Worm (Caenorhabditis elegans) whole organism, L4/young adult: ENCODE results near the gene R11.3.

Source experiments
- W03F9.2 ChIP-seq: fragments of 150-350 bp; optimal IDR thresholded peaks from 2 replicates; lab custom pipeline; 2014; ENCODE audit warnings: missing biosample characterization, missing genetic modification characterization
- dao-5 ChIP-seq: sonication (generic microtip); optimal IDR thresholded peaks from 2 replicates; lab custom pipeline; 2016; ENCODE audit warnings: missing genotype, missing genetic modification characterization, moderate library complexity, missing compliant biosample characterization
- him-1 ChIP-seq: sonication (generic microtip); optimal IDR thresholded peaks from 2 replicates; lab custom pipeline; 2016; ENCODE audit warnings: missing genotype, missing genetic modification reagents, missing genetic modification characterization, missing compliant biosample characterization

DNA sequence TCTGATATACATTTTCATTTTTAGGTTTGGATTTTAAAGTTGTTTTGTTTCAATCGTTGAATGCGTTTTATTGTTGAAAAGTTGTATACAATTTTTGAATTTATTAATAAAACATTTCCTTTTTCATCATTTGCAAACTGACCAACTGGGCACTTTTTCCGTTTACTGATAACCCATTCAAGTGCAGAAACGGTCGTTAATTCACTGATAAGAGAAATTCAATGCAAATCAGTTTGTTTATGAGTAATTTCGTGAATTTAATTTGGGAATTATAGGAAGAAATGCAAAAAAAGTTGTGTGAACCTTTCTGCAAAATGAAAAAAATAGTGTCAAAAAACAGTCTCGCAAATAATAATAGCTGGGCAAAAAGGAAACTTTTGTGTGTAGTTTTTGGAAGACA, 32.6 kb downstream of the R11.3 start:
- TF ChIP-seq him-1 (tag; lab: Kevin White, UChicago) (no peak), dao-5 (no peak), W03F9.2 (tag; lab: Kevin White, UChicago) (no peak)
